Fruit fly (Drosophila melanogaster) Kc167 (cell line): Measurements from ENCODE around the gene CG16798.

ENCODE experiments used
- ttk ChIP-seq: sonication (Bioruptor generic); optimal IDR thresholded peaks from 2 replicates; lab custom pipeline; 2017; ENCODE audit warnings: missing external identifiers

The CG16798 gene

DNA sequence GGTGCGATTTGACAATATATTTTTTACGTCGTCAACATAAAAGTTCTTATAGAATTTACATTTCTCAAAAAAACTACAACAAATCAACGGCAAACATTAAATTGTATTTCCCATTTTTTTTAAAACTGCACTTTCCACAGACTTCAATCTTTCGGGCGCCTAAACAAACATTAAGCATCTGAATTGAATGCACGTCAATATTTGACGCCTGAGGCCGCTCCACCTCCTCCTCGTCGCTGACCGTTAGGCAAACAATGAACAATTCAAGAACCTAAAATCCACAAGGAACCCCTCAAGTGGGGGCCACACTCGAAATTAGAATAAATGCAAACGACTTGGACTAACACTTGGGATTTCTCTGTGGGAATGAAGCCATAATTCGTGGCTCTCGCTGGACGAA is 54.8 kb downstream of the CG16798 start:
- TF ChIP-seq ttk, result no peak
